Fruit fly (Drosophila melanogaster) whole organism, embryonic: ENCODE measurements around the gene Lcp65Ad.

ENCODE experiments used
- CG12155 ChIP-seq: fragments of 200-800 bp; sonication (Bioruptor generic); optimal IDR thresholded peaks from 3 replicates; lab custom pipeline; 2016; ENCODE audit warnings: missing biosample characterization, missing genetic modification characterization
- CG1233 ChIP-seq: fragments of 200-800 bp; sonication (Bioruptor generic); optimal IDR thresholded peaks from 4 replicates; lab custom pipeline; 2018; ENCODE audit warnings: missing biosample characterization, mild to moderate bottlenecking, missing genetic modification characterization
- CG14710 ChIP-seq: fragments of 200-800 bp; sonication (Bioruptor generic); optimal IDR thresholded peaks from 3 replicates; lab custom pipeline; 2019; ENCODE audit warnings: missing biosample characterization, mild to moderate bottlenecking, missing genetic modification characterization, moderate library complexity
- CG15696 ChIP-seq: fragments of 200-800 bp; sonication (Bioruptor generic); optimal IDR thresholded peaks from 2 replicates; lab custom pipeline; 2019; ENCODE audit warnings: missing biosample characterization, mild to moderate bottlenecking, missing genetic modification characterization, moderate library complexity
- CG17829 ChIP-seq: fragments of 200-800 bp; optimal IDR thresholded peaks from 2 replicates; lab custom pipeline; 2019; ENCODE audit warnings: missing biosample characterization, mild to moderate bottlenecking, missing genetic modification characterization, moderate library complexity
- CG3995 ChIP-seq: fragments of 200-800 bp; sonication (Bioruptor generic); optimal IDR thresholded peaks from 3 replicates; lab custom pipeline; 2016; ENCODE audit warnings: missing biosample characterization, missing genetic modification characterization
- CG4820 ChIP-seq: fragments of 200-800 bp; sonication (Bioruptor generic); optimal IDR thresholded peaks from 3 replicates; lab custom pipeline; 2016; ENCODE audit warnings: missing biosample characterization, missing genetic modification characterization
- CG6854 ChIP-seq: fragments of 200-800 bp; sonication (Bioruptor generic); optimal IDR thresholded peaks from 3 replicates; lab custom pipeline; 2017; ENCODE audit warnings: missing biosample characterization, mild to moderate bottlenecking, missing genetic modification characterization
- CG8944 ChIP-seq: fragments of 200-800 bp; sonication (Bioruptor generic); optimal IDR thresholded peaks from 3 replicates; lab custom pipeline; 2016; ENCODE audit warnings: missing biosample characterization, missing genetic modification characterization
- CG9437 ChIP-seq: fragments of 200-800 bp; sonication (Bioruptor generic); optimal IDR thresholded peaks from 2 replicates; lab custom pipeline; 2018; ENCODE audit warnings: missing biosample characterization, mild to moderate bottlenecking, missing genetic modification characterization
- Camta ChIP-seq: fragments of 200-800 bp; sonication (Bioruptor generic); optimal IDR thresholded peaks from 2 replicates; lab custom pipeline; 2016; ENCODE audit warnings: missing biosample characterization, missing genetic modification characterization
- CkIIα-i1 ChIP-seq: fragments of 200-800 bp; sonication (Bioruptor generic); IDR thresholded peaks from 2 replicates; pipeline ENCODE4 v1.3.6; 2022; ENCODE audit warnings: missing biosample characterization, missing genetic modification characterization
- Deaf1 ChIP-seq: fragments of 200-800 bp; optimal IDR thresholded peaks from 3 replicates; lab custom pipeline; 2019; ENCODE audit warnings: missing biosample characterization, mild to moderate bottlenecking, missing genetic modification characterization, moderate library complexity
- Dip2 ChIP-seq: fragments of 200-800 bp; sonication (Bioruptor generic); IDR thresholded peaks from 2 replicates; pipeline ENCODE4 v1.3.6; 2022; ENCODE audit warnings: missing biosample characterization, missing genetic modification characterization
- Dip3 ChIP-seq: fragments of 200-800 bp; sonication (Bioruptor generic); optimal IDR thresholded peaks from 3 replicates; lab custom pipeline; 2016; ENCODE audit warnings: missing biosample characterization, missing genetic modification characterization
- Dll ChIP-seq: fragments of 200-800 bp; sonication (Bioruptor generic); IDR thresholded peaks from 4 replicates; pipeline ENCODE4 v1.3.6; 2022; ENCODE audit warnings: missing biosample characterization, missing genetic modification characterization; ENCODE audit not compliant: partially characterized antibody
- ERR ChIP-seq: fragments of 200-800 bp; sonication (Bioruptor generic); optimal IDR thresholded peaks from 2 replicates; lab custom pipeline; 2016; ENCODE audit warnings: missing biosample characterization, missing genetic modification characterization
- Elba2 ChIP-seq: fragments of 200-800 bp; sonication (Bioruptor generic); optimal IDR thresholded peaks from 3 replicates; lab custom pipeline; 2016; ENCODE audit warnings: missing biosample characterization, missing genetic modification characterization
- Fer2 ChIP-seq: fragments of 200-800 bp; sonication (Bioruptor generic); optimal IDR thresholded peaks from 2 replicates; lab custom pipeline; 2018; ENCODE audit warnings: missing biosample characterization, mild to moderate bottlenecking, missing genetic modification characterization, moderate library complexity
- HmgD ChIP-seq: fragments of 200-800 bp; sonication (Bioruptor generic); optimal IDR thresholded peaks from 3 replicates; lab custom pipeline; 2016; ENCODE audit warnings: missing biosample characterization, missing genetic modification characterization
- Hmr ChIP-seq: fragments of 200-800 bp; sonication (Bioruptor generic); optimal IDR thresholded peaks from 3 replicates; lab custom pipeline; 2017; ENCODE audit warnings: mild to moderate bottlenecking, missing biosample characterization, missing genetic modification reagents, missing genetic modification characterization
- Kr ChIP-seq: fragments of 200-800 bp; sonication (Bioruptor generic); optimal IDR thresholded peaks from 2 replicates; lab custom pipeline; 2017; ENCODE audit warnings: missing biosample characterization, mild to moderate bottlenecking, missing genetic modification characterization
- Lhr ChIP-seq: fragments of 200-800 bp; sonication (Bioruptor generic); optimal IDR thresholded peaks from 3 replicates; lab custom pipeline; 2017; ENCODE audit warnings: mild to moderate bottlenecking, missing biosample characterization, missing genetic modification reagents, missing genetic modification characterization
- NC2α ChIP-seq: fragments of 200-800 bp; sonication (Bioruptor generic); optimal IDR thresholded peaks from 2 replicates; lab custom pipeline; 2016; ENCODE audit warnings: missing biosample characterization, missing genetic modification characterization
- NFAT ChIP-seq: fragments of 200-800 bp; sonication (Bioruptor generic); IDR thresholded peaks from 2 replicates; pipeline ENCODE4 v1.3.6; 2022; ENCODE audit warnings: missing biosample characterization, missing genetic modification characterization
- Nf-YB ChIP-seq: fragments of 200-800 bp; sonication (Bioruptor generic); optimal IDR thresholded peaks from 3 replicates; lab custom pipeline; 2019; ENCODE audit warnings: missing biosample characterization, mild to moderate bottlenecking, missing genetic modification characterization, moderate library complexity
- Poxn ChIP-seq: fragments of 200-800 bp; sonication (Bioruptor generic); IDR thresholded peaks from 2 replicates; pipeline ENCODE4 v1.3.6; 2022; ENCODE audit warnings: missing biosample characterization, missing genetic modification characterization
- Sry-β ChIP-seq: fragments of 200-800 bp; sonication (Bioruptor generic); optimal IDR thresholded peaks from 2 replicates; lab custom pipeline; 2018; ENCODE audit warnings: missing biosample characterization, mild to moderate bottlenecking, missing genetic modification characterization, moderate library complexity
- TFAM ChIP-seq: fragments of 200-800 bp; sonication (Bioruptor generic); optimal IDR thresholded peaks from 2 replicates; lab custom pipeline; 2017; ENCODE audit warnings: missing biosample characterization, missing genetic modification characterization, inconsistent platforms
- ac ChIP-seq: fragments of 200-800 bp; sonication (Bioruptor generic); optimal IDR thresholded peaks from 3 replicates; lab custom pipeline; 2017; ENCODE audit warnings: missing biosample characterization, mild to moderate bottlenecking, missing genetic modification characterization
- al ChIP-seq: fragments of 200-800 bp; sonication (Bioruptor generic); IDR thresholded peaks from 2 replicates; pipeline ENCODE4 v1.3.6; 2022; ENCODE audit warnings: missing biosample characterization, missing genetic modification characterization
- az2 ChIP-seq: fragments of 200-800 bp; sonication (Bioruptor generic); optimal IDR thresholded peaks from 3 replicates; lab custom pipeline; 2016; ENCODE audit warnings: missing biosample characterization, missing genetic modification characterization
- cad ChIP-seq: fragments of >200 bp; optimal IDR thresholded peaks from 2 replicates; lab custom pipeline; 2017; ENCODE audit warnings: missing biosample characterization, missing genetic modification characterization
- crol ChIP-seq: fragments of 200-800 bp; sonication (Bioruptor generic); IDR thresholded peaks from 2 replicates; pipeline ENCODE4 v1.3.6; 2022; ENCODE audit warnings: missing biosample characterization, missing genetic modification characterization
- eyg ChIP-seq: fragments of 200-800 bp; sonication (Bioruptor generic); optimal IDR thresholded peaks from 3 replicates; lab custom pipeline; 2016; ENCODE audit warnings: missing biosample characterization, missing genetic modification characterization
- gro ChIP-seq: fragments of 200-800 bp; sonication (Bioruptor generic); optimal IDR thresholded peaks from 2 replicates; lab custom pipeline; 2016; ENCODE audit warnings: missing biosample characterization, missing genetic modification characterization
- gsb-n ChIP-seq: fragments of 200-800 bp; sonication (Bioruptor generic); optimal IDR thresholded peaks from 3 replicates; lab custom pipeline; 2018; ENCODE audit warnings: missing biosample characterization, mild to moderate bottlenecking, missing genetic modification characterization
- kay ChIP-seq: fragments of 200-800 bp; sonication (Bioruptor generic); optimal IDR thresholded peaks from 2 replicates; lab custom pipeline; 2016; ENCODE audit warnings: missing biosample characterization, missing genetic modification characterization
- klu ChIP-seq: fragments of 200-800 bp; sonication (Bioruptor generic); IDR thresholded peaks from 2 replicates; pipeline ENCODE4 v1.3.6; 2022; ENCODE audit warnings: missing biosample characterization, missing genetic modification characterization
- knrl ChIP-seq: fragments of 200-800 bp; sonication (Bioruptor generic); IDR thresholded peaks from 3 replicates; pipeline ENCODE4 v1.3.6; 2022; ENCODE audit warnings: missing biosample characterization, missing genetic modification characterization; ENCODE audit not compliant: partially characterized antibody
- nerfin-1 ChIP-seq: fragments of 200-800 bp; sonication (Bioruptor generic); optimal IDR thresholded peaks from 3 replicates; lab custom pipeline; 2019; ENCODE audit warnings: missing biosample characterization, mild to moderate bottlenecking, missing genetic modification characterization, moderate library complexity
- oc ChIP-seq: fragments of 200-800 bp; sonication (Bioruptor generic); optimal IDR thresholded peaks from 2 replicates; lab custom pipeline; 2018; ENCODE audit warnings: missing biosample characterization, mild to moderate bottlenecking, missing genetic modification characterization, moderate library complexity
- psq ChIP-seq: fragments of 200-800 bp; sonication (Bioruptor generic); optimal IDR thresholded peaks from 2 replicates; lab custom pipeline; 2017; ENCODE audit warnings: missing biosample characterization, missing genetic modification characterization
- sd ChIP-seq: fragments of 200-800 bp; sonication (Bioruptor generic); optimal IDR thresholded peaks from 3 replicates; lab custom pipeline; 2018; ENCODE audit warnings: missing biosample characterization, mild to moderate bottlenecking, missing genetic modification characterization, moderate library complexity
- sna ChIP-seq: fragments of 200-800 bp; sonication (Bioruptor generic); IDR thresholded peaks from 2 replicates; pipeline ENCODE4 v1.3.6; 2022; ENCODE audit warnings: missing biosample characterization, missing genetic modification characterization; ENCODE audit not compliant: partially characterized antibody
- sr ChIP-seq: fragments of 200-800 bp; sonication (Bioruptor generic); IDR thresholded peaks from 3 replicates; pipeline ENCODE4 v1.3.6; 2022; ENCODE audit warnings: missing biosample characterization, missing genetic modification characterization
- tin ChIP-seq: fragments of 200-800 bp; sonication (Bioruptor generic); optimal IDR thresholded peaks from 3 replicates; lab custom pipeline; 2016; ENCODE audit warnings: missing biosample characterization, missing genetic modification characterization
- tio ChIP-seq: fragments of 200-800 bp; sonication (Bioruptor generic); optimal IDR thresholded peaks from 2 replicates; lab custom pipeline; 2017; ENCODE audit warnings: missing biosample characterization, missing genetic modification characterization, inconsistent platforms
- toy ChIP-seq: fragments of 200-800 bp; sonication (Bioruptor generic); IDR thresholded peaks from 2 replicates; pipeline ENCODE4 v1.3.6; 2022; ENCODE audit warnings: missing biosample characterization, missing genetic modification characterization
- trem ChIP-seq: fragments of 200-800 bp; optimal IDR thresholded peaks from 3 replicates; lab custom pipeline; 2019; ENCODE audit warnings: missing biosample characterization, mild to moderate bottlenecking, missing genetic modification characterization, moderate library complexity

Lcp65Ad gene

DNA sequence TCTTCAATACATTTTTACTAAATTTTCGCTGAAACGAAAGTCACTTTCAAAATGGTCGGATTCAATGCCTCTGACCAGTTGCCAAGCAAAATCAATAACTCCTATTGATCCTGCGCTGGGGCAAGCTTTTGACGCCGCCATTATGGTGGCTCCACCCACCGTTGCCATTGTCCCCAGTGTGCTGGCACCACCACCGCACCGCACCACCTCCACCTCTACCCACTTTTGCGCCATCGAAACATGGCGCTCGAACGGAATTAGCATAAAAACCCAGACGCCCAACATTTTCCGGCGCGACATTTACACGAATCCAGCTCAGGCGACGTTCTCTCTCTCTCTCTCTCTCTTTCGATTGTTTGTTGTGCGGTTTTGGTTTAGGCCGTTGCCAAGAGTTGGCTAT, 26.3 kb upstream of the Lcp65Ad start (continued):
- TF ChIP-seq Nf-YB (GFP tag; lab: Kevin White, UChicago) (peak; percentile 69), sd (tag; lab: Kevin White, UChicago) (no peak), Dll (GFP tag; lab: Robert Waterston, UW) (no peak), gro (GFP tag; lab: Kevin White, UChicago) (no peak), CG6854 (GFP tag; lab: Kevin White, UChicago) (no peak), Sry-β (GFP tag; lab: Kevin White, UChicago) (no peak), knrl (GFP tag; lab: Robert Waterston, UW) (no peak), HmgD (GFP tag; lab: Kevin White, UChicago) (no peak), CG12155 (GFP tag; lab: Kevin White, UChicago) (no peak), NFAT (no peak), toy (no peak), CG4820 (GFP tag; lab: Kevin White, UChicago) (no peak), sr (no peak), psq (GFP tag; lab: Kevin White, UChicago) (no peak), gsb-n (tag; lab: Kevin White, UChicago) (no peak), cad (GFP tag; lab: Kevin White, UChicago) (no peak), nerfin-1 (tag; lab: Kevin White, UChicago) (no peak), crol (GFP tag; lab: Robert Waterston, UW) (peak; percentile 64), az2 (no peak)
- TF ChIP-seq, all 482 proteins: peak for 7

DNA sequence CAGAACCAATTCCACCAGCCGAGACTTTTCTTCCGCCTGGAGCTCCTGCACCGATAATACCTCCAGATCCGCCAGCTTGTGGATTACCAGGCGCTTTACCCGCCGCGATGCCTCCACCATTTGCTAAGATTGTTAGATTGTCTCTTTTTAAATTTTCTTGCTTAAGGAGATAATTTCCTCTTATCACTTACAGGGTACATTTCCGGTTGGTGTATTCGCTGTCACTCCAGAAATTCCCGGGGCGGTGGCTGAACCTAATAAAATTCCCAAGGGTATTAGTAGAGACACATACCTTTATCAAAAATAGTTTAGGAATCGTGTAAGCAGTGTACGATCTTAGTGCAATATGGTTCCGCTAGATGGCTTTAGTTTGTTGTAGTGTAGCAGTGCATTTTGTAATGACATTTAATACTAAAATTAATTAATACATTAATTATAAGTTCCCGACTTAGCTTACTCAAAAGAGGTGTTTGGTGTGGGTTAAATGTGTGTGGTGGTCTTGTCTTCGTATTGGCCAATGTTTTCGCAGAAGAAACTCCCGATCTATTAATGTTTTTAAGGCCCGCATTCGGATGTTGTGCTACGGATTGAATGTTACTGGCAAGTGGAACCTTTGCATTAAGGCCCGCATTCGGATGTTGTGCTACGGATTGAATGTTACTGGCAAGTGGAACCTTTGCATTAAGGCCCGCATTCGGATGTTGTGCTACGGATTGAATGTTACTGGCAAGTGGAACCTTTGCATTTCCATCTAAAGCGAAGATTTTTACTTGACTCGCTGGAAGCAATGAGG, 18.4 kb upstream of the Lcp65Ad start:
- peak; percentile 86 for TF ChIP-seq Hmr (GFP tag; lab: Kevin White, UChicago)
- TF ChIP-seq CG9437 (GFP tag; lab: Kevin White, UChicago), result peak; percentile 34
- no peak for TF ChIP-seq Dip3 (GFP tag; lab: Kevin White, UChicago)
- TF ChIP-seq tin (GFP tag; lab: Kevin White, UChicago), result peak; percentile 69
- TF ChIP-seq TFAM, result peak; percentile 56
- peak; percentile 69 for TF ChIP-seq CG17829
- TF ChIP-seq NC2α (GFP tag; lab: Kevin White, UChicago), result peak; percentile 23
- peak; percentile 68 for TF ChIP-seq Lhr (GFP tag; lab: Kevin White, UChicago)
- peak; percentile 3 for TF ChIP-seq Deaf1 (tag; lab: Kevin White, UChicago)
- no peak; the same call in 1 of the 2 replicates for TF ChIP-seq sna (GFP tag; lab: Robert Waterston, UW)
- TF ChIP-seq Dip2 (GFP tag; lab: Robert Waterston, UW), result no peak
- peak; percentile 61 for TF ChIP-seq CG14710 (tag; lab: Kevin White, UChicago)
- TF ChIP-seq Camta (GFP tag; lab: Kevin White, UChicago), result peak; percentile 92
- peak; percentile 50 for TF ChIP-seq tio (GFP tag; lab: Kevin White, UChicago)
- TF ChIP-seq CkIIα-i1 (GFP tag; lab: Robert Waterston, UW), result no peak; the same call in 1 of the 2 replicates
- TF ChIP-seq Fer2 (tag; lab: Kevin White, UChicago), result peak; percentile 20
- no peak for TF ChIP-seq Poxn (GFP tag; lab: Robert Waterston, UW)
- TF ChIP-seq ERR (GFP tag; lab: Kevin White, UChicago), result peak; percentile 69
- peak; percentile 35 for TF ChIP-seq CG15696 (tag; lab: Kevin White, UChicago)
- TF ChIP-seq ac (GFP tag; lab: Kevin White, UChicago), result peak; percentile 49
- TF ChIP-seq Kr, result no peak
- TF ChIP-seq kay (GFP tag; lab: Kevin White, UChicago), result no peak
- TF ChIP-seq CG3995, result peak; percentile 3
- peak; percentile 52 for TF ChIP-seq Elba2 (GFP tag; lab: Kevin White, UChicago)
- TF ChIP-seq trem (tag; lab: Kevin White, UChicago), result peak; percentile 41
- peak; percentile 53; the same call in 1 of the 2 replicates for TF ChIP-seq klu
- peak; percentile 82 for TF ChIP-seq eyg (GFP tag; lab: Kevin White, UChicago)
- TF ChIP-seq oc (tag; lab: Kevin White, UChicago), result peak; percentile 12
- TF ChIP-seq al (GFP tag; lab: Robert Waterston, UW), result peak; percentile 73
- peak; percentile 89 for TF ChIP-seq CG1233 (GFP tag; lab: Kevin White, UChicago)
- TF ChIP-seq CG8944, result no peak
